Fruit fly (Drosophila melanogaster) whole organism, adult: ENCODE measurements around the gene tey.

Experiments used
- CG11617 ChIP-seq: fragments of 200-800 bp; sonication (Bioruptor generic); optimal IDR thresholded peaks from 2 replicates; lab custom pipeline; 2017; ENCODE audit warnings: mild to moderate bottlenecking, missing biosample characterization, missing genetic modification reagents, missing genetic modification characterization
- CG12768 ChIP-seq: fragments of 200-800 bp; sonication (Bioruptor generic); optimal IDR thresholded peaks from 2 replicates; lab custom pipeline; 2017; ENCODE audit warnings: missing biosample characterization, missing genetic modification characterization, mild to moderate bottlenecking, moderate library complexity, missing genetic modification reagents
- CG1620 ChIP-seq: fragments of 200-800 bp; sonication (Bioruptor generic); optimal IDR thresholded peaks from 2 replicates; lab custom pipeline; 2016; ENCODE audit warnings: missing biosample characterization, missing genetic modification characterization
- CG7045 ChIP-seq: fragments of 200-800 bp; sonication (Bioruptor generic); optimal IDR thresholded peaks from 2 replicates; lab custom pipeline; 2017; ENCODE audit warnings: missing biosample characterization, mild to moderate bottlenecking, missing genetic modification characterization
- CG7101 ChIP-seq: fragments of 200-800 bp; sonication (Bioruptor generic); optimal IDR thresholded peaks from 2 replicates; lab custom pipeline; 2018; ENCODE audit warnings: missing biosample characterization, mild to moderate bottlenecking, missing genetic modification characterization, moderate library complexity
- Mnt ChIP-seq: fragments of 200-800 bp; sonication (Bioruptor generic); optimal IDR thresholded peaks from 2 replicates; lab custom pipeline; 2016; ENCODE audit warnings: missing biosample characterization, mild to moderate bottlenecking, missing genetic modification characterization
- bab1 ChIP-seq: fragments of 200-800 bp; sonication (Bioruptor generic); optimal IDR thresholded peaks from 3 replicates; lab custom pipeline; 2019; ENCODE audit warnings: missing biosample characterization, mild to moderate bottlenecking, missing genetic modification characterization, moderate library complexity
- cic ChIP-seq: fragments of 200-800 bp; sonication (Bioruptor generic); optimal IDR thresholded peaks from 2 replicates; lab custom pipeline; 2017; ENCODE audit warnings: missing biosample characterization, mild to moderate bottlenecking, missing genetic modification characterization, moderate library complexity
- cnc ChIP-seq, 2 experiments: fragments of >200 bp; optimal IDR thresholded peaks; 2 replicates each; lab custom pipeline; 2017
- tj ChIP-seq: fragments of 200-800 bp; sonication (Bioruptor generic); optimal IDR thresholded peaks from 3 replicates; lab custom pipeline; 2017; ENCODE audit warnings: missing biosample characterization, mild to moderate bottlenecking, missing genetic modification characterization, moderate library complexity

DNA sequence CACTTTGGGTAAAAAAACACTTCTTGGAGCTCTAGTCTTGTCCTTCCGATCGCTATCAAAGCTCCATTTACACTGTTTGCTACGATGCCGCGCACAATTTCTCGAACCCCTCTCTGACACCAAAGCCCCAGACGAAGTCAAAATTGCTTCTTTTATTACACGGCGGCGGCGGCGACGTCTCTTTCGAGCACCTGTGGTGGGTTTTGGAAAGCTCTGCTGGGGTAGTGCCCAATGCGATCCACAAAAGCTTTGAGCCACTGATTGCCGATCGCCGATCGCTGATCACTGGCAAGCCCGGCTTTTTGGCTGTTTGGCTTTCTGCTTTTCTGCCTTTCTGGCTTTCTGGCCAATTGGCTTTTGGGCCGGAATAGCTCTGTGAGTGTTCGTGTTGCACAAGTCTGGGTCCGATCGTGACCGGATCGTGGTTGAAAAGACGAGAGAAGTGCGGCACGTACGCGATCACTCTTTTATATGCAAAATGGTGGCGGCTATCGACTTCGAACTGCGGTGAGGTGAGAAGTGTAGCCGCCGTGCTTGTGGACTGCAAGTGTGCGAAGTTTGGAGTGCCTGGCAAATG is 43.8 kb upstream of the tey start, which contains the start of gene serp:
- TF ChIP-seq CG12768 (GFP tag; lab: Kevin White, UChicago) (no peak), CG1620 (GFP tag; lab: Kevin White, UChicago) (no peak), CG7045 (GFP tag; lab: Kevin White, UChicago) (no peak), tj (no peak), Mnt (no peak), cnc (optimal IDR thresholded peaks at IDR 0.05; lab: Kevin White, UChicago) (no peak), CG11617 (GFP tag; lab: Kevin White, UChicago) (no peak), cic (no peak), CG7101 (no peak), bab1 (no peak)
